Worm (Caenorhabditis elegans) whole organism, late embryonic: ENCODE results near the gene cux-7.

Experiments used
- ceh-24 ChIP-seq: sonication (generic microtip); optimal IDR thresholded peaks from 2 replicates; lab custom pipeline; 2016; ENCODE audit warnings: mild to moderate bottlenecking, missing genetic modification characterization, missing compliant biosample characterization
- dve-1 ChIP-seq: sonication (generic microtip); optimal IDR thresholded peaks from 2 replicates; lab custom pipeline; 2017; ENCODE audit warnings: antibody characterized with exemption, mild to moderate bottlenecking, missing genetic modification characterization, missing compliant biosample characterization
- pha-4 ChIP-seq: fragments of 150-350 bp; optimal IDR thresholded peaks from 2 replicates; lab custom pipeline; 2018; ENCODE audit warnings: missing biosample characterization, missing genetic modification reagents, missing genetic modification characterization
- ztf-16 ChIP-seq: sonication (generic microtip); optimal IDR thresholded peaks from 2 replicates; lab custom pipeline; 2017; ENCODE audit warnings: missing genetic modification characterization, missing compliant biosample characterization

ce11 chrIII:7554697-7555145 lies 34.1 kb upstream of the cux-7 start:
- TF ChIP-seq dve-1 (tag; lab: Kevin White, UChicago) (no peak), pha-4 (no peak), ztf-16 (tag; lab: Kevin White, UChicago) (no peak), ceh-24 (tag; lab: Kevin White, UChicago) (no peak)
